Worm (Caenorhabditis elegans): Measurements from ENCODE around the gene ZC404.16.
A peak's percentile ranks its signal among the peaks of the same experiment; 100 is the strongest.

Gene ZC404.16

DNA sequence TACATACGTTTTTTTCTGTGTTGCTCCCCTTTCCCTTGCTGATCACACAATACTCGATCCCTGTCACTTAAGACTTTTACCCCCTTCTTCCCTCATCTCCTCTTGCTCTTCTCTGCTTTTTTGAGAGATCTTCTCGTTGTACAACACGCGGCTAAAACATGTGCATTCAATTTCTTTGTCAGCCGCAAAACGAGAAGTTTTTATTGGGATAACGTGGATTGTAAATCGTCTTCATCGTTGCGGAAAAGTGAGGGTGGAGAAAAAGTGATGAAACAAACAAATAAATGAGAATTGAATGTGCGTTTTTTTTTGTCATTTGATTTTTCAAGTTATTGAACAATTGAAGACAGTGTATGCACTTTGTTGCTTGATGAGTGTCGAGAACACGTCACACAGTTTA is 4.2 kb downstream of the ZC404.16 start:
- TF ChIP-seq lin-35 (GFP tag; optimal IDR thresholded peaks at IDR 0.05) (no peak), fkh-4 (tag; optimal IDR thresholded peaks at IDR 0.05; ENCODE audit: borderline replicate concordance) (peak; percentile 55), ceh-90 (tag; optimal IDR thresholded peaks at IDR 0.05) (no peak), efl-3 (GFP tag; optimal IDR thresholded peaks at IDR 0.05) (no peak), snu-23 (GFP tag; optimal IDR thresholded peaks at IDR 0.05) (peak; percentile 21), C34B4.2 (tag; optimal IDR thresholded peaks at IDR 0.05) (no peak), lin-14 (GFP tag; optimal IDR thresholded peaks at IDR 0.05) (peak; percentile 31), rnt-1 (tag; optimal IDR thresholded peaks at IDR 0.05) (peak; percentile 34), hlh-4 (tag; optimal IDR thresholded peaks at IDR 0.05) (no peak), dsc-1 (tag; optimal IDR thresholded peaks at IDR 0.05) (peak; percentile 92)

DNA sequence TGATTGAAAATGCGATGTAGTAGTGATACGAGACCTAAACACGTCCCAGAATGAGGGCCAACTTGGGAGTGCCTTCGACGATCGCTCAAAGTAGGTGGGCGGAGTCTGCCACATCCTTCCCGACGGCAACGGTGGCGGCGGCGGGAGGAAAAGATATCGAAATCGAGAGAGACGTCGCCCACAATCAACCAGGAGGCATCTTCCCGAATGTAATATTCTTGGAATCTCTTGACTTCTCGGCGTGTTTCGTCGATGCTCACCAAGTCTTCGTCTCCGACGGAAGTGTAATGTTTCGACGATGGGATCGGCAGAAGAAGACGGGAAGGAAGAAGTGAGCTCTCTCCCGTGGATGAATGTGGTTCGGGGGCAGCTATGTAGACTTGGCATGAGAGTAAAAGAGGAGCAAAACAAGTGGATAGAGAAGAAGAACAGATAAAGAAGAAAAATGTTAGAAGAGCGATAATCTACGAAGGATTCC is 5.1 kb downstream of the ZC404.16 start, which contains the start of the genes T25F10.1 and clik-1:
Gene T25F10.1 (plus strand): TSS at position 51 of the 478 bp plus-strand sequence.
Gene clik-1 (minus strand): TSS at position 281 of the 478 bp plus-strand sequence.
- TF ChIP-seq lir-3 (tag; optimal IDR thresholded peaks at IDR 0.05; ENCODE audit: poor library complexity) (no peak), fkh-4 (tag; optimal IDR thresholded peaks at IDR 0.05; ENCODE audit: borderline replicate concordance) (peak; percentile 22), nhr-28 (tag; optimal IDR thresholded peaks at IDR 0.05) (no peak), tbx-2 (tag; optimal IDR thresholded peaks at IDR 0.05) (no peak), mef-2 (tag; optimal IDR thresholded peaks at IDR 0.05) (no peak), C16A3.4 (tag; optimal IDR thresholded peaks at IDR 0.05) (no peak), ceh-82 (tag; optimal IDR thresholded peaks at IDR 0.05) (no peak), lin-39 (tag; optimal IDR thresholded peaks at IDR 0.05) (no peak), egl-27 (tag; optimal IDR thresholded peaks at IDR 0.05) (no peak), egl-13 (tag; optimal IDR thresholded peaks at IDR 0.05) (no peak), nhr-85 (tag) (peak; percentile 35), lin-15B (tag; optimal IDR thresholded peaks at IDR 0.05) (no peak), ceh-88 (GFP tag; IDR thresholded peaks at IDR 0.05) (no peak), jun-1 (tag; optimal IDR thresholded peaks at IDR 0.05) (no peak), xbp-1 (tag; optimal IDR thresholded peaks at IDR 0.05) (no peak), dpl-1 (GFP tag; optimal IDR thresholded peaks at IDR 0.05) (no peak), ces-1 (GFP tag; optimal IDR thresholded peaks at IDR 0.05) (no peak), lin-13 (GFP tag; optimal IDR thresholded peaks at IDR 0.05) (no peak), hlh-17 (GFP tag; optimal IDR thresholded peaks at IDR 0.05; ENCODE audit: borderline replicate concordance) (no peak), ztf-4 (tag; optimal IDR thresholded peaks at IDR 0.05) (no peak), nhr-12 (tag; optimal IDR thresholded peaks at IDR 0.05) (no peak), lin-14 (GFP tag; optimal IDR thresholded peaks at IDR 0.05) (peak; percentile 83), nhr-19 (GFP tag; conservative IDR thresholded peaks at IDR 0.05) (peak; percentile 52), ceh-63 (GFP tag; optimal IDR thresholded peaks at IDR 0.05) (no peak), unc-130 (tag; optimal IDR thresholded peaks at IDR 0.05) (peak; percentile 54), hpl-2 (GFP tag; optimal IDR thresholded peaks at IDR 0.05) (no peak), alr-1 (tag; optimal IDR thresholded peaks at IDR 0.05; ENCODE audit: borderline replicate concordance) (no peak), nhr-90 (tag; optimal IDR thresholded peaks at IDR 0.05; ENCODE audit: poor library complexity) (no peak), efl-1 (optimal IDR thresholded peaks at IDR 0.05) (no peak), efl-1 (GFP tag; optimal IDR thresholded peaks at IDR 0.05 in 1 of 2) (peak in 1 of 2 experiments; percentile 11), isw-1 (GFP tag; IDR thresholded peaks at IDR 0.05) (no peak), blmp-1 (tag; optimal IDR thresholded peaks at IDR 0.05) (no peak), unc-62 (GFP tag; optimal IDR thresholded peaks at IDR 0.05) (no peak), skn-1 (tag; optimal IDR thresholded peaks at IDR 0.05) (no peak), nhr-76 (tag; optimal IDR thresholded peaks at IDR 0.05) (no peak), ceh-8 (GFP tag; optimal IDR thresholded peaks at IDR 0.05) (no peak), swsn-7 (tag; optimal IDR thresholded peaks at IDR 0.05) (no peak), elt-2 (tag; optimal IDR thresholded peaks at IDR 0.05) (no peak), elt-3 (tag; optimal IDR thresholded peaks at IDR 0.05) (no peak), dsc-1 (tag; optimal IDR thresholded peaks at IDR 0.05) (peak; percentile 63), pqm-1 (tag; optimal IDR thresholded peaks at IDR 0.05) (no peak), ztf-11 (tag; optimal IDR thresholded peaks at IDR 0.05) (no peak), irx-1 (tag; optimal IDR thresholded peaks at IDR 0.05) (no peak), snu-23 (GFP tag; optimal IDR thresholded peaks at IDR 0.05) (peak; percentile 49), nhr-237 (tag; optimal IDR thresholded peaks at IDR 0.05) (no peak)

All from whole organism, L1 larva.